Worm (Caenorhabditis elegans) whole organism, L4 larva: ENCODE data around the gene rab-39.

Experiments used
- R02D3.7 ChIP-seq: fragments of 150-350 bp; sonication (generic microtip); optimal IDR thresholded peaks from 3 replicates; lab custom pipeline; 2014; ENCODE audit warnings: missing biosample characterization, missing genetic modification characterization
- Y5F2A.4 ChIP-seq: fragments of 200-800 bp; sonication (Bioruptor generic); optimal IDR thresholded peaks from 2 replicates; lab custom pipeline; 2018; ENCODE audit warnings: mild to moderate bottlenecking, missing genetic modification characterization, missing compliant biosample characterization
- ZK546.5 ChIP-seq, 2 experiments: sonication (generic microtip); optimal IDR thresholded peaks; 2 replicates each; lab custom pipeline; 2017; ENCODE audit warnings: missing biosample characterization in 2 of 2, missing genetic modification characterization in 2 of 2
- ama-1 ChIP-seq: fragments of 150-350 bp; optimal IDR thresholded peaks from 2 replicates; lab custom pipeline; 2014; ENCODE audit warnings: inconsistent platforms, mixed read lengths
- daf-8 ChIP-seq: fragments of 200-800 bp; sonication (Bioruptor generic); IDR thresholded peaks from 2 replicates; pipeline ENCODE4 v1.3.6; 2022; ENCODE audit warnings: missing genetic modification characterization, missing compliant biosample characterization
- fos-1 ChIP-seq: fragments of 150-350 bp; optimal IDR thresholded peaks from 2 replicates; lab custom pipeline; 2014; ENCODE audit warnings: missing biosample characterization, missing genetic modification characterization
- lsy-2 ChIP-seq, 2 experiments: fragments of 150-350 bp in 1 of 2; sonication (generic microtip) in 1 of 2; optimal IDR thresholded peaks; 2 replicates each; lab custom pipeline; 2014 to 2017; ENCODE audit warnings: missing biosample characterization in 2 of 2, missing genetic modification characterization in 2 of 2
- nhr-111 ChIP-seq: fragments of 200-800 bp; sonication (Bioruptor generic); optimal IDR thresholded peaks from 2 replicates; lab custom pipeline; 2018; ENCODE audit warnings: mild to moderate bottlenecking, missing genetic modification characterization, missing compliant biosample characterization
- nhr-25 ChIP-seq: sonication (generic microtip); optimal IDR thresholded peaks from 2 replicates; lab custom pipeline; 2017; ENCODE audit warnings: missing genetic modification characterization, mild to moderate bottlenecking, missing compliant biosample characterization, antibody characterized with exemption, moderate library complexity, borderline replicate concordance; ENCODE audit not compliant: insufficient read depth
- nhr-76 ChIP-seq: fragments of 150-350 bp; optimal IDR thresholded peaks from 2 replicates; lab custom pipeline; 2014; ENCODE audit warnings: missing biosample characterization, missing genetic modification characterization
- pha-4 ChIP-seq, 2 experiments: fragments of 150-350 bp in 1 of 2; fragments of 200-800 bp in 1 of 2; sonication (Bioruptor generic) in 1 of 2; IDR thresholded peaks in 1 of 2; optimal IDR thresholded peaks in 1 of 2; 2 replicates each; pipeline versions ENCODE4 v1.3.6 to Lab custom; 2014 to 2022; ENCODE audit warnings: missing genetic modification characterization in 2 of 2, missing genetic modification reagents in 2 of 2, missing biosample characterization in 1 of 2, missing compliant biosample characterization in 1 of 2
- skn-1 ChIP-seq: fragments of 150-350 bp; optimal IDR thresholded peaks from 2 replicates; lab custom pipeline; 2014; ENCODE audit warnings: missing biosample characterization, missing genetic modification characterization
- snpc-4 ChIP-seq: fragments of 150-350 bp; optimal IDR thresholded peaks from 2 replicates; lab custom pipeline; 2014; ENCODE audit warnings: missing biosample characterization, missing genetic modification characterization
- unc-39 ChIP-seq: sonication (generic microtip); optimal IDR thresholded peaks from 2 replicates; lab custom pipeline; 2017; ENCODE audit warnings: missing biosample characterization, missing genetic modification characterization

DNA sequence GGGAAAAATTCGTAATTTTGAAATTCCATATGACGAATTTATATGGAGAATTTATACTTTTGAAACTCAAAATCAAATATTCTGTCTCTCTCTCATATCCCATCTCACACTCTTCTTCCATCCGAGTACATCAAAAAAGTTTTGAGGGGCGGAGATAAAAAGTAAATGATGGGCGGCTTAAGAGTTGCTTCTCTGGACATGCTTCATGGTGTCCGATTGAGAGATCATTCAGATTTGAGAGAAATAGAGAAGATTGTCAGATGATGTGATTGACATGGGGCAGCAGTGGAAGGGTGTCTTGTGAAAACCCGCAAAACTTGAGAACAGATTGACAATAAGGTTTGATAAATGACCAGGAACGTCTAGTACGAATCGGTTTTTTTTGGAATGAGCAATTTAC, 7.0 kb downstream of the rab-39 start:
- no peak for TF ChIP-seq skn-1 (tag; lab: Kevin White, UChicago)
- no peak for TF ChIP-seq R02D3.7 (tag; lab: Kevin White, UChicago)
- TF ChIP-seq nhr-111 (GFP tag; lab: Kevin White, UChicago): no peak
- no peak for TF ChIP-seq nhr-76 (tag; lab: Kevin White, UChicago)
- TF ChIP-seq snpc-4 (tag; lab: Kevin White, UChicago): no peak
- TF ChIP-seq daf-8 (GFP tag; lab: Robert Waterston, UW): no peak
- TF ChIP-seq Y5F2A.4 (GFP tag; lab: Kevin White, UChicago): no peak
- no peak for TF ChIP-seq pha-4 (GFP tag; IDR thresholded peaks at IDR 0.05; lab: Robert Waterston, UW)
- TF ChIP-seq pha-4 (tag; optimal IDR thresholded peaks at IDR 0.05; lab: Kevin White, UChicago): no peak
- no peak for TF ChIP-seq nhr-25
- no peak for TF ChIP-seq ama-1 (lab: Kevin White, UChicago)
- no peak for TF ChIP-seq unc-39 (tag; lab: Kevin White, UChicago)
- no peak for TF ChIP-seq ZK546.5 (tag; optimal IDR thresholded peaks at IDR 0.05; lab: Kevin White, UChicago)
- no peak for TF ChIP-seq lsy-2 (tag; optimal IDR thresholded peaks at IDR 0.05; lab: Kevin White, UChicago)
- TF ChIP-seq fos-1: no peak
